Fruit fly (Drosophila melanogaster) ovary, adult (tissue): Measurements from ENCODE around the gene scu.

Source experiments
- CG17801 ChIP-seq: fragments of 200-800 bp; optimal IDR thresholded peaks from 2 replicates; lab custom pipeline; 2019; ENCODE audit warnings: missing biosample characterization, mild to moderate bottlenecking, missing genetic modification characterization, moderate library complexity; ENCODE audit not compliant: partially characterized antibody

Gene scu

DNA sequence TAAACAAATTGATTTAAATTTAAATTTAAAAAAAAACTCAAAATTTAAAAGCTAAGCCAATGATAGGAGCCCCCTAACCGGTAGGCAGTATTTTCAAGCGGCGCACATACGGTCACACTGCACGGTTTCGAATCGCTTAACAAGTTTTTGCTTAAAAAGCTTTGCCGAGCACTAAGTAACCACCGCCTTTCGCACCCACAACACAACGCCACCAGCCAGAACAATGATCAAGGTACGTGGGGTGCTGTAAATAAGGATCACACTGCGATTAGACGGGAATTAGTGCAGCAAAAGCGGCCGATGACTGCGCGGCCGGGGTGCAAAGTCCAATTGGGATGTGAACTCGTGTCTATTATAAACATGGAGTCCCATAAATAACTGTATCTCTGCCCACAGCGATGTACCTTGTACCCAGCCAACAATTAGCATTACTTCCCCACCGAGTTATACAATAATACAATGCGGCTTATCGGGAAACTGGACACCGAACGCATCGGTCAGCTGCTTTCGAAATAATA lies at the start of gene scu:
Gene scu (plus strand): TSS at position 101 of the 518 bp plus-strand sequence.
- TF ChIP-seq CG17801 (GFP tag; lab: Kevin White, UChicago), result peak; percentile 80

DNA sequence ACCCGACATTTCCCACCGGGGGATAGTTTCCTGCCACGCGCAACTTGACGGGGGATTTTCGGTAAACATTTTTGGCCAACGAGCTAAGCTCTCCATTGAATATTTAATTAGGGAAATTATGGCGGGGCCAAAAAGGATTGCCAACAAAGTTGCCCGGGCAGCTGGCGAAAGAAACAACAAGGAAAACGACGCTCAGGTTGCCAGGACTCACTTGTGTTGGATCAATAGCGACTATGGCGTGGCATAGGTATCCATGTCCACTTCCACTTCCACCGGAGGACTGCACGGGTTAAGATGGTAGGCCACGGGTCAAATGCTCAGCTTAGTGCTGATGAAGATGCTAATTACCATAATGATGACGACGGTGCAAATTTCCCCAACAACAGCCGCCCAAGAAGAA lies 47.4 kb upstream of the scu start, which contains the start of gene CG15373:
Gene CG15373 (plus strand): TSS at position 301 of the 400 bp plus-strand sequence.
- no peak for TF ChIP-seq CG17801 (GFP tag; lab: Kevin White, UChicago)

DNA sequence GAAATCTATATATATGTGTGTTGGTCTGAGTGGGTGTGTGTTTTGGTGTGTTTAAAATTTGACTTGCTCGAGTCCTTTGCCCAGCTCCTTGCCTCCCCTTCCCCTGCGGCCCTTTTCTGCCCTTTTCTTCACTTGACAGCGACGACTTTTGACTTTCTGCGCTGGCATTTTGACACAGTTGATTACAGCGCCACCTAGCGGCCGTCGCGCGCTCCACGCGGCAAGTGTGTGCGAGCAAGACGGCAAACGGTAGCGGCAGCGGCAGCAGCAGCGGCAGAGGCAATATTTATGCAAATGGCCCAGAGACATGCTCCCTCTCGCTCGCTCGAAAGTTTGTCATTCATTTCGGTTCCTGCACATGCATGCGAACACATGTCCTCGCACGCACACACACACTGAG lies 38.9 kb upstream of the scu start:
- TF ChIP-seq CG17801 (GFP tag; lab: Kevin White, UChicago), result no peak

DNA sequence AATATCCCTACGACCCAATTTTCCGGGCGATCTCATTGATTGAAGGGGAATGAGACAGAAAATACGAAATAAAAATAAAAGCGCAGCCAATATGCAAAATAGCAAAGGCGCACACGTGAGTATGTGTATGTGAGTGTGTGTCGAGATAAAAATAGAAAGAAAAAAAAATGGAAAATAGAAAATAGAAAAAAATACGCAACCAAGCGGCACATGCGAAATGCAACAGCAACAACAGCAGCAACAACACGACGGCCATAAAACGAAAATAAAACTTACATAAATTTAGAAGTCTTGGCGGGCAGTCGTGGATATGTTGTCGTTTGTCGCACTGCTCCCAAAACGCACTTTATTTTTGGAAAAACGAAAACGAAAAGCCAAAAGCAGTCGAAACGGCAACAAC lies 33.9 kb upstream of the scu start:
- TF ChIP-seq CG17801 (GFP tag; lab: Kevin White, UChicago), result no peak

DNA sequence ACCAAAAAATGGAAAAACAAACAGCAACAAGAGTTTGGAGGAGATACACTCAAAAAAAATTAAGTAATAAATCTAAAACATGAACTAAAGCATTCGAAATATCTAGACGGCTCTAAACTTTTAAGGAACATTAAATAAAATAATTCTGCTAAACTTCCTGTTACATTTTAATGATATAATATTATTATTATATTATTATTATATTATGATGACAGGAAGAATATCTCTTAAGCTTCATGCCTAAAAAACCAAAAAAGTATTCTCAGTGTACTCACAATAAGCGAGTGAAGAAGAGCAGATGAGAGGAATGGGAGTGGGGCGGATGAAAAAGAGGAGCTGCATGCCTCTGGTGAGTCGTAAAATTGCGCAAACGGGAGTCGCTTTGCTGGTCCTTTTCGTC lies 33.0 kb upstream of the scu start:
- TF ChIP-seq CG17801 (GFP tag; lab: Kevin White, UChicago), result no peak

DNA sequence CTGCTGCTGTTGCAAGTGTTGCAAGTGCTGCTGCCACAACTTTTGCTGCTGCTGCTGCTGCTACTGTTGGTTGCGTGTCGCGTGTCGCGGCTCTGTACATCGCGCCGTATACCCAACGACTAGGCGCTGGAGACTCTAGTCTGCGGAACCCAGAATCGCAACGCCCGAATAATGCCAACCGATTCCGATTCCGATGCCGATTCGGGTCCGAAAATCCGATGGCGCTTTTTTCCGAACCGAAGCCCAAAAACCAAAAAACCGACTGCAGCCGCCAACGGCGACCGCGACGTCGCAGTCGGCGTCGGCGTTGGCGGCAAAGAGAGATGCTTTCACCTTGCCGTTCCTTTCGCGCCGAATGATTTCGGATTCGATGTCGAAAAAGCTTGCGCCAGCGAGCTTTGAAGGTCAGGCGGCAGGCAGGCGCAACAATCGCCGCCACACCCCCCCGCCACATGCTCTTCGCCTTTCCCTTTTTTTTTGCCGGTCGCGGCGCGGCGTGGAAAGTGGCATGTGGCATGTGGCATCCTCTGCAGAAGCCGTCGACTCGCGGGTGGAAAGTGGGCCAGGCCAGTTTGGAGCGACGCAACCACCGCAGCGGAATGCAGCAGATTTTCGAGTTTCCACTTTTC lies 27.8 kb upstream of the scu start, which contains the start of gene Sh:
Gene Sh (minus strand): TSS at position 104 of the 629 bp plus-strand sequence.
- TF ChIP-seq CG17801 (GFP tag; lab: Kevin White, UChicago), result no peak

DNA sequence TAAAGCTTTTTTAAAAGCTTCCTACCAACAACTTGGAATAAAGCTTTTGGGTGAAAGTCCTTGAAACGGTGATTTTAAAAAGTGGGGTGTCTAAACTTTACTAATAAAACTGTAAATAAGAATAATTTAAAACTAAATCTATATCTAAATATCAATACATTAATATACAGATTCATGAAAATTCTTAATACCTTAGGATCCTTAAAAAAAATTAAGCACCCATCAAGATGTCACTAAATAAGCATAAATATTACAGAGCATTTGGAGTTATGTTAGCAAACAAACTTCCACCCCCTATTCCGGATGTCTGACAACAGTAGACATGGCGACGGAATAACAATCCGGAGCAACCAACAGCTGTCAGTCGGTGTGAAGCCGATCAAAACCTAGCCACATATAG lies 26.9 kb upstream of the scu start, which contains the start of gene Dhc16F:
Gene Dhc16F (plus strand): TSS at position 301 of the 400 bp plus-strand sequence.
- no peak for TF ChIP-seq CG17801 (GFP tag; lab: Kevin White, UChicago)

DNA sequence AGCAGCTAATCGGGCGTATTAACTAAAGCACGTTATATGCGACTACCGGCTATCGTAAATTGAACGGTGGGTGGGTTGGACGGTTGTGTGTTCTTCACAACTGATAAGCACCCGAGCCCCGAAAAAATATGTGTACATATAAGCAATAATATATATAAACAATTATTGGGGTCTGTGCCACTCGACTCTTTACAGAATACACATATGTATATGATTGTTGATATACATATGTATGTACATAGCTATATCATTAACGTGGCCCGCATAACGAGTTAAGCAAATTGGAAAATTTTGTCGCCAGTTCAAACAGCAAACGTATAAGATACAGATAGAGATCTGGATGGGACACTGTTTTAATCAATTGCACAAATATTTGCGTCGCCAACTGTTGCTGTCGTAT lies 8.4 kb upstream of the scu start:
- no peak for TF ChIP-seq CG17801 (GFP tag; lab: Kevin White, UChicago)

DNA sequence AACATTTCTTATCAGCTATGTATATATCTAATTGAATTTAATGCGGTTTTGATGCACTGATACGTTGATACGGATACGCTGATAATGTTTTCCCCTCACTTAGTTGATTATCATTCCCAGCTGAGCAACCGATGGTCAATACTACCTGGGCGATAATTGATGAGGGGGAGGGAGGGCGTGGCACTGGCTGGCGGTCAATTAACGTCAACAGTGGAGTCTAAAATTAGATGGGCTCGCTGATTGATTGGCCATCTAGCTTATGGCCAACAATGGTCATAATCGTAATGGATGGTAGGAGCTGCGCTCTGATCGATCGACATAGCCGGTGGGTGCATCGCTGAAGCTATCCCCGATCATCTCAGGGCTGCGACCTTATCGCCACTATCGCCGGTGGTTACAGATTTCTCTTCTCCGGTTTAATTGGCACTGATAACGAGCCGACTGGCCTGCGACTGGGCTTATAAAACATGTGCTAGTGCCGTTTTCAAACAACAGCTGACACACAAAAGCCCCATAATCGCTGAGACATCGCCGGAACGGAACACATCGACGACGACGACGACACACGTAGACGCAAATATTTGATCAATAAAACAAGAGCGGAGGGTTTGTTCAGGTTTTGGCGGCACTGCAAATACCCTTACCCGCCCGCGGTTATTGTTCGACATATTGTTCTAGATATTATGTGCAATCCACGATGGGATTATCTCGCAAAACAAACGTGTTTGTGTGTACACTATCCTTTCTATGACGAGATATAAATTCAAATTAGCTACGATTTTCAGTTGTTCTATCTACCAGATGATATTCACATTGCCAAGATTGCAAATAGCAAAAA lies 7.3 kb upstream of the scu start:
- no peak for TF ChIP-seq CG17801 (GFP tag; lab: Kevin White, UChicago)

DNA sequence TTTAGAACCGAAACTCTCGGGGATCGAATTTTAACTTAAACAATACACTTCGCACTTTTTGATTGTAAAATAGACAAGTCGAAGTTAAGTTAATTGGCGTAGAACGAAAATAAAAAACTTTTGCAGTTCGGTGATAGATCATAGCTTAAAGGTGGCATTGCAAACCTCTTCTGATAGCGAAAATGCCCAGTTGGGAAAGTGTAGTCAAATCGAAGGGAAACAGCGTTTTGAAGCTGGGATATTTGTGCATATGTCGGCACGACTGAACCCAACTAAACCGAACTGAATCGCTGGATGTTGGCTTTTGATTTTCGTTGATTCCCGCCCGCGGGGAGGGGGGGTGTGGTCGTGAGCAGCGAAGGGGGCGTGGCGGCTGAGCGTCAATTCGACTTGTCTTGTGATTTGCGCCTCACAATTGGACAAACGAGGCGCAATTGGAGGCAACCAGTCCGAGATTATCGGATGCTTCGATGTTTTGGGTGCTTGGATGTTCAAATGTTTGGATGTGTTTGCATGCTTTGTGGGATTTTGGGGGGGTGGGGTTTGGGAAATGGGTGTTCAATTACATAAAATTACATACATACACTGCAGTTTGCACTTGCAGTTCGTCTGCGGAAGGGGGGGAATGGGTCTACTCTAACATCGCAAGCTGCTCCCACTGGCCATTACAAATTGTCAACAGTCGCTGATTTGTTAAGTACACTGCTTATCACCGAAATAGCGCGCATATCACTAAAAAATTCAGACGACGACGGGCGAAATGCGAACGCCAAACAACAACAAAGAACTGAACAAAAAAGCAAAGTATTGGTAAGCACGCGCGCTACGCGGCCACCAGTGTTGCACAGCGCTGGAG lies 6.2 kb upstream of the scu start:
- no peak for TF ChIP-seq CG17801 (GFP tag; lab: Kevin White, UChicago)

DNA sequence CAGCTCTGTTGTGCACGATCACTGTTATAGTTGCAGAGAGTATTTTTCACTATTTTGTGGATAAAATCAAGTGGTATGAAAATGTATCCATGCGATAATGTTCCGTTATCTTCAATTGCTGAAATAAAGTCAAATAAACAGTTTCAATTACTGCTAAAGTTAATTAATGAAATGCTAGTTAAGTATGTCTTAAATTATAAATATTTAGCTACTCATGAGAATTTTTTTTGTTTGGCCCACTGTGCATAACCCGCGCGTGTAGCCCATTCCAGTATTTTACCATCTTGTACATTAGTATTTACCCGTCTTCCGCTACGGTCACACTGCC lies 5.6 kb upstream of the scu start, which contains the start of gene Ada3:
Gene Ada3 (plus strand): TSS at position 292 of the 328 bp plus-strand sequence.
- TF ChIP-seq CG17801 (GFP tag; lab: Kevin White, UChicago), result peak; percentile 76

DNA sequence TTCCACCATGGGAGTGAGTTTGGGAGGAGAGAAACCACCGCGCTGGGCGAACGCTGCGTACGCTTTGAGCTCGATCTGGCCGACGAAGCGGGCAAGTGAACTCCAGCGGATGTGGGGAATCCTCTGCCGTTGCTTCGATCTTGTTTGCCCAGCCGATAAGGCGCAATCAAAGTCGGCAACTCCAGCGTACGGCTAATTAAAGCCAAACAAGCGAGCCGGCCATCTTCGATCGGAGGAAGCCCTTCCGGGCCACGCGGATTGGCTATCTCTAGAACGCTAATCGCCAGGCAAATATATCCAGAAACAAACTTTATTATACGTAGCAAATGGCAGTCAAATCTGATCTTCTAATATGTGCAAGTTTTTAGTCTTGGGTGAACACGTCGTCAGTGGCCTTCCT lies 2.6 kb upstream of the scu start, which contains the start of gene CG7536:
Gene CG7536 (minus strand): TSS at position 101 of the 400 bp plus-strand sequence.
- no peak for TF ChIP-seq CG17801 (GFP tag; lab: Kevin White, UChicago)

DNA sequence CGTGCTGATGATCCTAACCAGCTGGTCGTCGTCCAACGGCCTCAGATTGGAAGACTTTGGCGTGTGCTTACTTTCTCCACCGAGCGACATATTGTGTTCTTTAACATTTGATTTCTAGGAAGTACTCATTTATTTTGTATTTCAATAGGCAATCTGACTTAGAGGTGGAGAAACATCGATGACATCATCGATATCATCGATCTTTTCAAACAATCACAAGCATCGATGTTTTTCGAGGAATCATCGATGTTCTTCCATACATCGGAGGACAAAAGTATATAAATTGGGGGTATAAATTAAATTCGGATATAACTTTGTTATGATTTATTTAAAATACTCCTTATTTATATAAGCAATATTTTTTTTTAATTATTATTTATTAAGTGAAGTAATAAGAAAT lies 726 bp upstream of the scu start, which contains the start of gene Swt1:
Gene Swt1 (minus strand): TSS at position 177 of the 400 bp plus-strand sequence.
- TF ChIP-seq CG17801 (GFP tag; lab: Kevin White, UChicago), result peak; percentile 34

DNA sequence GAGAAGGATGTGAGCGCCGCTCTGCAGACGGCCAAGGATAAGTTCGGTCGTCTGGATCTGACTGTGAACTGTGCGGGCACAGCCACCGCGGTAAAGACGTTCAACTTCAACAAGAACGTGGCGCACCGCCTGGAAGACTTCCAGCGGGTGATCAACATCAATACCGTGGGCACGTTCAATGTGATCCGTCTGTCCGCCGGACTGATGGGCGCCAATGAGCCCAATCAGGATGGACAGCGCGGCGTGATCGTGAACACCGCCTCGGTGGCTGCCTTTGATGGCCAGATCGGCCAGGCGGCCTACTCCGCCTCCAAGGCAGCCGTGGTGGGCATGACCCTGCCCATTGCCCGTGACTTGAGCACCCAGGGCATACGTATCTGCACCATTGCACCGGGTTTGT lies 1.1 kb downstream of the scu start:
- TF ChIP-seq CG17801 (GFP tag; lab: Kevin White, UChicago), result no peak
